Worm (Caenorhabditis elegans) whole organism, early embryonic: ENCODE data around the gene ztf-28.

Experiments
- B0310.2 ChIP-seq: sonication (generic microtip); optimal IDR thresholded peaks from 2 replicates; lab custom pipeline; 2016; ENCODE audit warnings: mild to moderate bottlenecking, missing genetic modification characterization, missing compliant biosample characterization
- F13C5.2 ChIP-seq: sonication (generic microtip); optimal IDR thresholded peaks from 2 replicates; lab custom pipeline; 2017; ENCODE audit warnings: mild to moderate bottlenecking, missing genetic modification characterization, inconsistent platforms, missing compliant biosample characterization
- aly-1 ChIP-seq: sonication (generic microtip); optimal IDR thresholded peaks from 2 replicates; lab custom pipeline; 2016; ENCODE audit warnings: missing genetic modification characterization, missing compliant biosample characterization
- ama-1 ChIP-seq: fragments of 150-350 bp; optimal IDR thresholded peaks from 2 replicates; lab custom pipeline; 2014
- ceh-13 ChIP-seq: fragments of 200-800 bp; sonication (Bioruptor generic); optimal IDR thresholded peaks from 2 replicates; lab custom pipeline; 2018; ENCODE audit warnings: mild to moderate bottlenecking, missing genetic modification characterization, missing compliant biosample characterization
- ceh-36 ChIP-seq: sonication (generic microtip); optimal IDR thresholded peaks from 2 replicates; lab custom pipeline; 2016; ENCODE audit warnings: missing genetic modification characterization, inconsistent platforms, missing compliant biosample characterization
- ets-7 ChIP-seq: sonication (generic microtip); optimal IDR thresholded peaks from 2 replicates; lab custom pipeline; 2016; ENCODE audit warnings: missing genotype, missing genetic modification characterization, missing compliant biosample characterization
- flt-1 ChIP-seq: fragments of 200-800 bp; sonication (Bioruptor generic); IDR thresholded peaks from 2 replicates; pipeline ENCODE4 v1.3.6; 2022; ENCODE audit warnings: missing genetic modification characterization, missing compliant biosample characterization
- hmbx-1 ChIP-seq: sonication (generic microtip); optimal IDR thresholded peaks from 2 replicates; lab custom pipeline; 2016; ENCODE audit warnings: mild to moderate bottlenecking, missing genetic modification characterization, missing compliant biosample characterization
- hmg-4 ChIP-seq: fragments of 200-800 bp; sonication (Bioruptor generic); optimal IDR thresholded peaks from 2 replicates; lab custom pipeline; 2018; ENCODE audit warnings: mild to moderate bottlenecking, missing genetic modification characterization, missing compliant biosample characterization
- hnd-1 ChIP-seq: sonication (generic microtip); optimal IDR thresholded peaks from 2 replicates; lab custom pipeline; 2016; ENCODE audit warnings: missing genetic modification characterization, missing compliant biosample characterization
- pes-1 ChIP-seq: fragments of 200-800 bp; sonication (Bioruptor generic); IDR thresholded peaks from 2 replicates; pipeline ENCODE4 v1.3.6; 2022; ENCODE audit warnings: missing genetic modification reagents, missing genetic modification characterization, missing compliant biosample characterization
- scrt-1 ChIP-seq: fragments of 200-800 bp; sonication (Bioruptor generic); IDR thresholded peaks from 2 replicates; pipeline ENCODE4 v1.3.6; 2022; ENCODE audit warnings: missing genetic modification characterization, missing compliant biosample characterization
- sea-1 ChIP-seq: fragments of 200-800 bp; sonication (Bioruptor generic); conservative IDR thresholded peaks from 2 replicates; pipeline ENCODE4 v1.3.6; 2022; ENCODE audit warnings: missing genetic modification characterization, missing compliant biosample characterization
- tbx-11 ChIP-seq: fragments of 200-800 bp; sonication (Bioruptor generic); IDR thresholded peaks from 2 replicates; pipeline ENCODE4 v1.3.6; 2022; ENCODE audit warnings: missing genetic modification characterization, missing compliant biosample characterization
- tbx-37 ChIP-seq: fragments of 200-800 bp; sonication (Bioruptor generic); conservative IDR thresholded peaks from 2 replicates; pipeline ENCODE4 v1.3.6; 2022; ENCODE audit warnings: missing genetic modification reagents, missing genetic modification characterization, missing compliant biosample characterization
- tra-4 ChIP-seq: sonication (generic microtip); optimal IDR thresholded peaks from 2 replicates; lab custom pipeline; 2017; ENCODE audit warnings: missing genetic modification characterization, missing compliant biosample characterization

The ztf-28 gene

ce11 chrV:2057324-2057723 lies 33.1 kb upstream of the ztf-28 start, which contains the start of gene comt-3:
Gene comt-3, plus strand, starts transcription at chrV:2057537.
- TF ChIP-seq ama-1 (lab: Kevin White, UChicago) (no peak), hmg-4 (GFP tag; lab: Kevin White, UChicago) (no peak), tbx-37 (GFP tag; lab: Robert Waterston, UW) (no peak), flt-1 (GFP tag; lab: Robert Waterston, UW) (no peak), sea-1 (no peak), ets-7 (no peak), F13C5.2 (tag; lab: Kevin White, UChicago) (no peak), scrt-1 (no peak), ceh-13 (no peak), aly-1 (tag; lab: Kevin White, UChicago) (no peak), tbx-11 (GFP tag; lab: Robert Waterston, UW) (no peak), ceh-36 (no peak), hnd-1 (tag; lab: Kevin White, UChicago) (no peak), hmbx-1 (tag; lab: Kevin White, UChicago) (no peak), tra-4 (tag; lab: Kevin White, UChicago) (no peak), B0310.2 (tag; lab: Kevin White, UChicago) (no peak), pes-1 (GFP tag; lab: Robert Waterston, UW) (no peak)

DNA sequence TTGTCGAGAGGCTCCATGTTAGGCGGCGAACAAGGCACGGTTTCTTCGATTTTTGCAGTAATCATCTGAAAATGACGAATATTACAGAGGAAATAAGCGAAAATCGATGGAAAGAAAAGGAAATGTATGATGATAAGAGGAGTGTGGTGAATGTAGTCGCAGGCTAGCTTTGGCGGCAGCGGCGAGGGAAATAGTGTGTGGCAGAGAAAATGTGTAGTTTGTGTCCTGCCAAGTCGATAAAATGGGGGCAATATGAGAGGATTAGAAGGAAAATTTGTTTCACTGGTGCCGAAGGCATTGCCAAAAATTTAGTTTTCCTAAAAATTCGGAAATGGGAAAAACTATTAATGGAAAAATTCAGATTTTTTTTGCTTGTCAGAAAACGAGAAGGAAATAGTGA lies 23.7 kb upstream of the ztf-28 start, which contains the start of gene nhr-86:
nhr-86 (minus strand) TSS at position 71 of the 400 bp plus-strand sequence.
- TF ChIP-seq sea-1 (no peak), B0310.2 (tag; lab: Kevin White, UChicago) (no peak), scrt-1 (no peak), ets-7 (no peak), pes-1 (GFP tag; lab: Robert Waterston, UW) (no peak), aly-1 (tag; lab: Kevin White, UChicago) (no peak), hmg-4 (GFP tag; lab: Kevin White, UChicago) (no peak), tbx-11 (GFP tag; lab: Robert Waterston, UW) (no peak), ama-1 (lab: Kevin White, UChicago) (no peak), hmbx-1 (tag; lab: Kevin White, UChicago) (no peak), hnd-1 (tag; lab: Kevin White, UChicago) (no peak), ceh-36 (no peak)

- TF ChIP-seq F13C5.2 (tag; lab: Kevin White, UChicago) (no peak), sea-1 (no peak), pes-1 (GFP tag; lab: Robert Waterston, UW) (no peak), ceh-36 (no peak), tbx-11 (GFP tag; lab: Robert Waterston, UW) (no peak), ets-7 (no peak), flt-1 (GFP tag; lab: Robert Waterston, UW) (no peak), tbx-37 (GFP tag; lab: Robert Waterston, UW) (no peak), hnd-1 (tag; lab: Kevin White, UChicago) (no peak), B0310.2 (tag; lab: Kevin White, UChicago) (no peak), ama-1 (lab: Kevin White, UChicago) (no peak), hmbx-1 (tag; lab: Kevin White, UChicago) (no peak), scrt-1 (no peak), hmg-4 (GFP tag; lab: Kevin White, UChicago) (no peak), ceh-13 (no peak), tra-4 (tag; lab: Kevin White, UChicago) (no peak), aly-1 (tag; lab: Kevin White, UChicago) (no peak)
Measured at ce11 chrV:2067419-2067818, 23.1 kb upstream of the ztf-28 start.

ce11 chrV:2067985-2068499 lies 22.4 kb upstream of the ztf-28 start, which contains the start of gene lbp-9:
Gene lbp-9, plus strand, starts transcription at chrV:2068449.
- TF ChIP-seq aly-1 (tag; lab: Kevin White, UChicago) (no peak), ama-1 (lab: Kevin White, UChicago) (no peak), F13C5.2 (tag; lab: Kevin White, UChicago) (no peak), B0310.2 (tag; lab: Kevin White, UChicago) (no peak), ceh-13 (no peak), hmbx-1 (tag; lab: Kevin White, UChicago) (no peak), hmg-4 (GFP tag; lab: Kevin White, UChicago) (no peak), tra-4 (tag; lab: Kevin White, UChicago) (no peak), pes-1 (GFP tag; lab: Robert Waterston, UW) (no peak), tbx-37 (GFP tag; lab: Robert Waterston, UW) (no peak), scrt-1 (no peak), hnd-1 (tag; lab: Kevin White, UChicago) (no peak)

- TF ChIP-seq hnd-1 (tag; lab: Kevin White, UChicago) (no peak), ceh-36 (no peak), aly-1 (tag; lab: Kevin White, UChicago) (no peak), F13C5.2 (tag; lab: Kevin White, UChicago) (no peak), ets-7 (no peak), tra-4 (tag; lab: Kevin White, UChicago) (no peak), pes-1 (GFP tag; lab: Robert Waterston, UW) (no peak), B0310.2 (tag; lab: Kevin White, UChicago) (no peak), ama-1 (lab: Kevin White, UChicago) (no peak), scrt-1 (no peak), ceh-13 (no peak), hmbx-1 (tag; lab: Kevin White, UChicago) (no peak), tbx-11 (GFP tag; lab: Robert Waterston, UW) (no peak), hmg-4 (GFP tag; lab: Kevin White, UChicago) (no peak), tbx-37 (GFP tag; lab: Robert Waterston, UW) (no peak), flt-1 (GFP tag; lab: Robert Waterston, UW) (no peak), sea-1 (no peak)
Measured at ce11 chrV:2068728-2069443, 21.6 kb upstream of the ztf-28 start.

ce11 chrV:2072807-2073206 lies 17.7 kb upstream of the ztf-28 start, which contains the start of gene Y40B10A.9:
Gene Y40B10A.9, minus strand, starts transcription at chrV:2072907.
- TF ChIP-seq pes-1 (GFP tag; lab: Robert Waterston, UW), result no peak
- TF ChIP-seq F13C5.2 (tag; lab: Kevin White, UChicago), result no peak
- no peak for TF ChIP-seq ceh-36
- no peak for TF ChIP-seq tbx-37 (GFP tag; lab: Robert Waterston, UW)
- no peak for TF ChIP-seq hmg-4 (GFP tag; lab: Kevin White, UChicago)
- no peak for TF ChIP-seq ets-7
- TF ChIP-seq aly-1 (tag; lab: Kevin White, UChicago), result no peak
